Fruit fly (Drosophila melanogaster) whole organism, adult: ENCODE measurements around the gene Glut1.

Experiments used
- CG11617 ChIP-seq: fragments of 200-800 bp; sonication (Bioruptor generic); optimal IDR thresholded peaks from 2 replicates; lab custom pipeline; 2017; ENCODE audit warnings: mild to moderate bottlenecking, missing biosample characterization, missing genetic modification reagents, missing genetic modification characterization
- CG12768 ChIP-seq: fragments of 200-800 bp; sonication (Bioruptor generic); optimal IDR thresholded peaks from 2 replicates; lab custom pipeline; 2017; ENCODE audit warnings: missing biosample characterization, missing genetic modification characterization, mild to moderate bottlenecking, moderate library complexity, missing genetic modification reagents
- CG33017 ChIP-seq: fragments of 200-800 bp; sonication (Bioruptor generic); optimal IDR thresholded peaks from 2 replicates; lab custom pipeline; 2018; ENCODE audit warnings: missing biosample characterization, mild to moderate bottlenecking, missing genetic modification characterization, moderate library complexity
- CG5204 ChIP-seq: fragments of 200-800 bp; sonication (Bioruptor generic); optimal IDR thresholded peaks from 2 replicates; lab custom pipeline; 2016; ENCODE audit warnings: missing biosample characterization, missing genetic modification characterization
- CG7045 ChIP-seq: fragments of 200-800 bp; sonication (Bioruptor generic); optimal IDR thresholded peaks from 2 replicates; lab custom pipeline; 2017; ENCODE audit warnings: missing biosample characterization, mild to moderate bottlenecking, missing genetic modification characterization
- CG7101 ChIP-seq: fragments of 200-800 bp; sonication (Bioruptor generic); optimal IDR thresholded peaks from 2 replicates; lab custom pipeline; 2018; ENCODE audit warnings: missing biosample characterization, mild to moderate bottlenecking, missing genetic modification characterization, moderate library complexity
- bab1 ChIP-seq: fragments of 200-800 bp; sonication (Bioruptor generic); optimal IDR thresholded peaks from 3 replicates; lab custom pipeline; 2019; ENCODE audit warnings: missing biosample characterization, mild to moderate bottlenecking, missing genetic modification characterization, moderate library complexity
- cic ChIP-seq: fragments of 200-800 bp; sonication (Bioruptor generic); optimal IDR thresholded peaks from 2 replicates; lab custom pipeline; 2017; ENCODE audit warnings: missing biosample characterization, mild to moderate bottlenecking, missing genetic modification characterization, moderate library complexity
- cnc ChIP-seq, 2 experiments: fragments of >200 bp; optimal IDR thresholded peaks; 2 replicates each; lab custom pipeline; 2017
- kay ChIP-seq: fragments of 200-800 bp; sonication (Bioruptor generic); peaks from one replicate; lab custom pipeline; 2016; ENCODE audit warnings: missing biosample characterization, missing genetic modification characterization, borderline replicate concordance
- pad ChIP-seq: fragments of 200-800 bp; sonication (Bioruptor generic); optimal IDR thresholded peaks from 3 replicates; lab custom pipeline; 2017; ENCODE audit warnings: missing biosample characterization, missing genetic modification characterization, mild to moderate bottlenecking, moderate library complexity, missing genetic modification reagents

DNA sequence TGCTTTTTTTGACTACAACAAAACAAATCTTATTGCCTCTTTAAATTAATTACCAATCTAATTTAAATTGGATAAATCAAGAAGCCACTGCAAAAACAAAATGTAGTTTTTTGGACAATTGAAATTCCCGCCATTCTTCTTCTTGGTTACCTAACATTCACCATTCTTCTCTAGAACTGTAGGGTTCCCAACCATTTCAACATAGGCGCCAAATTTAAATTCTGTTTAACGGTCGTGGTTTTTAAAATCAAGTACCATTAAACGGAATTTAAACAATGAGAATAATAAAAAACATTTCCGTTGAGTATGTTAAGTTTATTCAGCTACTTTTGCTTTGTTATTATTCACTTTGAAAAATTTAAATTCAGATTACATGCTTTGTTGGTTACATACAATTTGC is 81.8 kb downstream of the Glut1 start:
- TF ChIP-seq CG33017 (tag; lab: Kevin White, UChicago), result no peak
- TF ChIP-seq bab1 (GFP tag; lab: Kevin White, UChicago), result no peak
- TF ChIP-seq cic, result no peak
- no peak for TF ChIP-seq kay (GFP tag; lab: Kevin White, UChicago)
- TF ChIP-seq CG11617, result no peak
- no peak for TF ChIP-seq cnc (optimal IDR thresholded peaks at IDR 0.05; lab: Kevin White, UChicago)
- no peak for TF ChIP-seq pad (GFP tag; lab: Kevin White, UChicago)
- no peak for TF ChIP-seq CG7101 (tag; lab: Kevin White, UChicago)
- no peak for TF ChIP-seq CG12768
- TF ChIP-seq CG5204 (GFP tag; lab: Kevin White, UChicago), result no peak
- TF ChIP-seq CG7045 (GFP tag; lab: Kevin White, UChicago), result no peak
